Worm (Caenorhabditis elegans) whole organism, L2 larva: Measurements from ENCODE around the gene tbx-33.

Source experiments
- ZK546.5 ChIP-seq: sonication (generic microtip); optimal IDR thresholded peaks from 2 replicates; lab custom pipeline; 2017; ENCODE audit warnings: missing biosample characterization, missing genetic modification characterization
- aly-2 ChIP-seq: fragments of 150-350 bp; optimal IDR thresholded peaks from 2 replicates; lab custom pipeline; 2014; ENCODE audit warnings: missing biosample characterization, missing genetic modification characterization
- elt-3 ChIP-seq: sonication (generic microtip); optimal IDR thresholded peaks from 2 replicates; lab custom pipeline; 2017; ENCODE audit warnings: missing biosample characterization, missing genetic modification characterization
- fos-1 ChIP-seq: fragments of 150-350 bp; optimal IDR thresholded peaks from 2 replicates; lab custom pipeline; 2014; ENCODE audit warnings: missing biosample characterization, missing genetic modification characterization
- mdl-1 ChIP-seq, 2 experiments: fragments of 150-350 bp in 1 of 2; sonication (generic microtip) in 1 of 2; optimal IDR thresholded peaks; 2 replicates each; lab custom pipeline; 2017; ENCODE audit warnings: missing biosample characterization in 2 of 2, missing genetic modification characterization in 2 of 2
- nhr-77 ChIP-seq: fragments of 150-350 bp; optimal IDR thresholded peaks from 2 replicates; lab custom pipeline; 2014; ENCODE audit warnings: missing biosample characterization, missing genetic modification characterization
- unc-62 ChIP-seq: fragments of 150-350 bp; optimal IDR thresholded peaks from 2 replicates; lab custom pipeline; 2014; ENCODE audit warnings: missing biosample characterization, missing genetic modification reagents, missing genetic modification characterization

ce11 chrIII:11683790-11684189 is 47.1 kb upstream of the tbx-33 start:
- TF ChIP-seq elt-3 (tag; lab: Kevin White, UChicago) (no peak), unc-62 (GFP tag; lab: Kevin White, UChicago) (no peak), aly-2 (tag; lab: Kevin White, UChicago) (no peak), nhr-77 (tag; lab: Kevin White, UChicago) (no peak), mdl-1 (tag; optimal IDR thresholded peaks at IDR 0.05; lab: Kevin White, UChicago) (no peak), ZK546.5 (tag; lab: Kevin White, UChicago) (no peak), fos-1 (tag; lab: Kevin White, UChicago) (no peak)
